Fruit fly (Drosophila melanogaster) ovary, adult (tissue): ENCODE data around the gene CG15814.

Experiments used
- CG17801 ChIP-seq: fragments of 200-800 bp; optimal IDR thresholded peaks from 2 replicates; lab custom pipeline; 2019; ENCODE audit warnings: missing biosample characterization, mild to moderate bottlenecking, missing genetic modification characterization, moderate library complexity; ENCODE audit not compliant: partially characterized antibody

The CG15814 gene

dm6 chrX:17816437-17816836, 33.7 kb downstream of the CG15814 start:
- TF ChIP-seq CG17801 (GFP tag; lab: Kevin White, UChicago), result no peak

DNA sequence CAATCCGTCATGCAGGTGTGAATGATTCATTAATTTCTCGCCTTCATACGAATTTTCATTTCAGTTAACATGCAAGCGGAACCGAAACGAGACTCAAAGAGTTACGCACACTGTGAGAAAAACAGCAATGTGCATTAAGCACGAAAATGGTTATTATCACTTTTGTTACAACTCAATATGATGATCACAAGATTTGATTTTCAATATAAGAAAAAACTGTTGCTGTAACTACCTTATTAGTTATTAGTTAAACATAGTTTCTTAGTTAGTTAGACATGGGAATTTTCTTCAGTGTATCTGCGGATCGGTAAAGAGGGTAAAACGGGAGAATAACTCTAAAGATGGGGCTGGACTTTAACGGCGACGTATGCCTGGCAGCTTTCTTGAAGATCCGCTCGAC, 35.4 kb downstream of the CG15814 start:
- no peak for TF ChIP-seq CG17801 (GFP tag; lab: Kevin White, UChicago)

- no peak for TF ChIP-seq CG17801 (GFP tag; lab: Kevin White, UChicago)
These were observed 37.9 kb downstream of the CG15814 start for dm6 chrX:17812193-17812592.

- TF ChIP-seq CG17801 (GFP tag; lab: Kevin White, UChicago), result no peak
These were observed 43.2 kb downstream of the CG15814 start for dm6 chrX:17806973-17807372.

dm6 chrX:17806335-17806734, 43.8 kb downstream of the CG15814 start:
- no peak for TF ChIP-seq CG17801 (GFP tag; lab: Kevin White, UChicago)

DNA sequence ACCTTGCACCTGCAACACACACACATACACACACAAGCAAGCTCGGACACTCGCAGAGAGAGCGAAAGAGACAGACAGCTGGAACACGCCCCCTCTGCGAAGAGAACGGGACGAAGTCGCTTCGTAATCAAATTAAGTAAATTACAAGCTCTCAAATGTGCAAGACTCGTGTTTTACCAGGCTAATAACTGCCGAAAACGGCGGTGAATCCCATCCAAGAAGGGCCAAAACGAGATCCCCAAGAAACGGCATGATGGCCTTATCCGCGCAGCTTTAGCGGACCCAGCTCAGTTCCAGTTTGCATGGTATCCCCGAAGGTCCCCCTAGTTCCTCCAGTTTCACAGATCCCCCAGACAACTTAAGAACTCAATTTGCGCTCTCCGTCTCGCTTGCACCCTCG, 46.1 kb downstream of the CG15814 start:
- TF ChIP-seq CG17801 (GFP tag; lab: Kevin White, UChicago), result no peak

dm6 chrX:17802353-17803121, 47.6 kb downstream of the CG15814 start:
- TF ChIP-seq CG17801 (GFP tag; lab: Kevin White, UChicago), result no peak

- TF ChIP-seq CG17801 (GFP tag; lab: Kevin White, UChicago), result no peak
These were observed 50.4 kb downstream of the CG15814 start for dm6 chrX:17799803-17800151.

- no peak for TF ChIP-seq CG17801 (GFP tag; lab: Kevin White, UChicago)
These were observed 50.9 kb downstream of the CG15814 start for dm6 chrX:17799070-17799802.
